Worm (Caenorhabditis elegans): Measurements from ENCODE around the gene F59A6.3.
A peak's percentile ranks its signal among the peaks of the same experiment; 100 is the strongest.

Gene F59A6.3

DNA sequence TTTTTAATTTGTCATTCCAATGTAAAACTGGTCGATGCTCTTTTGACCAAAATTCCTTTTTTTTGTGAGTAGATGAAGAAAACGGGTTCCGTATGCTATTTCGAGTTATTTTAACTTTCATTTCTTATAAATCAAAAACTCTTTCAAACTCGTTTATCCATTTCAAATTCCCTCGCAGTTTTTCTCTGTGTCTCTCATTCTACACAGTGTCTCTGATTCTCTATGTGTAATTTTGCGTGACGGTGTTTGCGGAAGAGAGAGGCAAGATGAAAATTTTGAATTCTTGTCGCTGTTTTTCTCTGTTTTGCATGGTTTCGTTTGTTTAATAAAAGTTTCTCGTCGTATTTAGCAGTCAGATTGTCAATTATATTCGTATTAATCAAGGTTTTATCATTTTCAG is 9.0 kb upstream of the F59A6.3 start, which contains the start of gene citk-2 (continued):
- peak; percentile 95 for TF ChIP-seq grh-1 (GFP tag; IDR thresholded peaks at IDR 0.05)
- TF ChIP-seq efl-3 (GFP tag; optimal IDR thresholded peaks at IDR 0.05): peak; percentile 38
- peak; percentile 88 for TF ChIP-seq lin-14 (GFP tag; optimal IDR thresholded peaks at IDR 0.05)
- no peak for TF ChIP-seq blmp-1 (tag; optimal IDR thresholded peaks at IDR 0.05)
- TF ChIP-seq snpc-4 (tag; optimal IDR thresholded peaks at IDR 0.05): peak; percentile 90
- TF ChIP-seq snu-23 (GFP tag; optimal IDR thresholded peaks at IDR 0.05): peak; percentile 96
- TF ChIP-seq C34B4.2 (tag; optimal IDR thresholded peaks at IDR 0.05): peak; percentile 45
- peak; percentile 93 for TF ChIP-seq fos-1 (tag; optimal IDR thresholded peaks at IDR 0.05)

DNA sequence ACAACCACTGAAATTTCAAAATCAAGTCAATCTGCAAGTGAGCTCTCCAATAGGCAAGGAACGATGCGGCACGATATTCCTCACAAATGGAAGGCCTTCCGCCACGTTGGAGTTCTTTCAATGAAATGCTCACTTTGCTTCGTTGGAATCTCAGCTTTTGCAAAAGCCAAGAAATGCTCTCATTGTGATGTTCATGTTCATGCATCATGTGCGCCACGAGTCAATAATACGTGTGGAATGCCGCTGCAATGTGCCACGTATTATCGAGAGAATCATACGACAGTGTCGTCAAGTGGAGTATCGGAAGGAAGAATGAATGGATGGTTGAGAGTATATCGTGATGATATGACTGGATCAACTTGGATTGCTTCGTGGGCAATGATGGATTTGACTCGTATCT is 6.3 kb upstream of the F59A6.3 start:
- no peak for TF ChIP-seq efl-1 (optimal IDR thresholded peaks at IDR 0.05)
- TF ChIP-seq efl-1 (GFP tag; optimal IDR thresholded peaks at IDR 0.05 in 1 of 2): peak in 1 of 2 experiments; percentile 94
- no peak for TF ChIP-seq unc-130 (tag; optimal IDR thresholded peaks at IDR 0.05)

DNA sequence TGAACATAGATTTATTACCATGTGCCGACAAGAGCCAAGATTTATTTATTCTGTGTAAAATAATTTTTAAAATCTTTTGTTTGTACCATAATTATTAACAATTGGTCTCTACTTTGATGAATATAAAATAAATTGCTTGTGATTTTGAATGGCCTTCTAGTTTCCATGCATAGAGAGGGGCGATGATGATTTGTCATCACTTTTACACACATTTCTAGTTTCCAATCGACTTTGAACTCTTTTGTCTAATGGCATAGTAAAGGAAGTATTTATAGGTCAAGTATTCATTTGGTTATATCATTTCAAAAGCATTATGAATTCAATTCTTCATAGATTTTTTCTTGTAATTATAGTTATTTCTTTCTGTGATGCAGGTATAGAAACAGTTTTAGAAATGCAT is 4.5 kb upstream of the F59A6.3 start, which contains the start of gene F59A6.10:
TSS of gene F59A6.10 (plus strand) at position 301 of the 400 bp plus-strand sequence.
- no peak for TF ChIP-seq vab-15 (tag; optimal IDR thresholded peaks at IDR 0.05)
- TF ChIP-seq tbx-2 (tag; optimal IDR thresholded peaks at IDR 0.05): no peak

DNA sequence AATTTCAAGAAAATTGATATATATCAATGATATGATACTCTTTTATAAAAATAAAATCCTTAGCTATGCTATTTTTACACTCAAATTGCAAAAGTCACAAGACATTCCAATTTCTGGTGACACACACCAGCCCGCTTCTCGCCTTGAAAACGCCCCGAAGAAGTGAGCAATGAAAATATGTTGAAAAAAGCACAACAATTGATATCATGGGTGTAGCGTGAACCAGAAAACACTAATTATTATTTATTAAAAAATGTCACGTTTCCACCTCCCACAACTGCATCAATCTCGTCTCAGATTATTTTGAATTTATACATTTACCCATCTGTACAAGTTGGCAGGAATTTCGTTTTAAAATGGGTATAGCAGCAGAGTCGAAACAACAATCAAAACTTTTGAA is 3.4 kb upstream of the F59A6.3 start, which contains the start of gene F59A6.4:
TSS of gene F59A6.4 (plus strand) at position 301 of the 400 bp plus-strand sequence.
- no peak for TF ChIP-seq fkh-4 (tag; optimal IDR thresholded peaks at IDR 0.05; ENCODE audit: borderline replicate concordance)
- no peak for TF ChIP-seq jun-1 (tag; optimal IDR thresholded peaks at IDR 0.05)
- TF ChIP-seq dpl-1 (GFP tag; optimal IDR thresholded peaks at IDR 0.05): no peak
- no peak for TF ChIP-seq C16A3.4 (tag; optimal IDR thresholded peaks at IDR 0.05)
- TF ChIP-seq swsn-7 (tag; optimal IDR thresholded peaks at IDR 0.05): no peak
- TF ChIP-seq lin-35 (GFP tag; optimal IDR thresholded peaks at IDR 0.05): no peak
- no peak for TF ChIP-seq F16B12.6 (tag; optimal IDR thresholded peaks at IDR 0.05)
- no peak for TF ChIP-seq ztf-4 (tag; optimal IDR thresholded peaks at IDR 0.05)
- no peak for TF ChIP-seq sup-37 (GFP tag; optimal IDR thresholded peaks at IDR 0.05)
- TF ChIP-seq lin-14 (GFP tag; optimal IDR thresholded peaks at IDR 0.05): no peak

DNA sequence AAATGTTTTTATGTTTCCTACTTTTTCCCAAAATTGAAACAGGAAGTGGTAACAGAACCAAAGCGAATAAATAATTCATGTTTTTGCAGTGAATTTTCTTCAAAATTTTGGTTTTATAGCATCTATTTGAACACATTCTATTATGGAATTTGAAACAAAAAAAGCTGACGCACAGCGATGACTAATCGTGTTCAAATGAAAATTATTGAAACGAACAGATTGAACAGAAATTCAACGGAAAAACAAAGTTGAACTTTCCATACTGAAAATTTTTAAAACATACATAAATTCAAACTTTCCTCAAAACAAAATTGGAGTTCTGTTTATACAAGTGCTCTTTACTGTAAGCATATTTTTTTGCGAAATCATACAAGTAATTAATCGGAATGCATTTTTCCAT is 3.8 kb downstream of the F59A6.3 start, which contains the start of gene F59A6.12:
TSS of gene F59A6.12 (minus strand) at position 101 of the 400 bp plus-strand sequence.
- TF ChIP-seq unc-86 (tag; optimal IDR thresholded peaks at IDR 0.05): no peak
- no peak for TF ChIP-seq unc-98 (GFP tag; IDR thresholded peaks at IDR 0.05)
- no peak for TF ChIP-seq xbp-1 (tag; optimal IDR thresholded peaks at IDR 0.05)
- TF ChIP-seq C34B4.2 (tag; optimal IDR thresholded peaks at IDR 0.05): no peak
- no peak for TF ChIP-seq snpc-4 (tag; optimal IDR thresholded peaks at IDR 0.05)
- no peak for TF ChIP-seq aly-2 (tag; optimal IDR thresholded peaks at IDR 0.05)
- no peak for TF ChIP-seq grh-1 (GFP tag; IDR thresholded peaks at IDR 0.05)
- TF ChIP-seq efl-1 (optimal IDR thresholded peaks at IDR 0.05): no peak
- TF ChIP-seq efl-1 (GFP tag; optimal IDR thresholded peaks at IDR 0.05 in 1 of 2): no peak
- TF ChIP-seq nhr-71 (tag; optimal IDR thresholded peaks at IDR 0.05): no peak

DNA sequence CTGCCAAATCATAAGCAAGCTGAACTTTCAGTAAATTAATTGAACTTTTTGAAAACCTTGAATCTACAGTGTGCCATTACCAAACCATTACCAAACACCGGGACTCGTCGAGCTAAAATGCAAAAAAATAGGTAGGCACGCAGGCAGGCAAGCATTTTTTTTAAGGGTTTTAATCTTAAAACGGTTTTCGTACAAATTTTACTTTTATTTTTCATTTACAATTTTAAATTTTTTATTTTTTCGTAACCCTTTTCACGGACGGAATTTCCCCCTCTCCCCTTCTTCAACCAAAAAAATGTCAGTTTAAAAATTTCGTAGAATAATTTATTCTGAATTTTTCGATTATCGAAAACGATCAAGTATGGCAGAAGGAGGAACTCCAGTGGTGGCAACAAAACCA is 6.3 kb downstream of the F59A6.3 start, which contains the start of gene F59A6.2:
TSS of gene F59A6.2 (plus strand) at position 301 of the 400 bp plus-strand sequence.
- TF ChIP-seq F16B12.6 (tag; optimal IDR thresholded peaks at IDR 0.05) (no peak), alr-1 (tag; optimal IDR thresholded peaks at IDR 0.05; ENCODE audit: borderline replicate concordance) (no peak), mab-9 (GFP tag; IDR thresholded peaks at IDR 0.05) (no peak), nhr-19 (GFP tag; conservative IDR thresholded peaks at IDR 0.05) (no peak), lin-14 (GFP tag; optimal IDR thresholded peaks at IDR 0.05) (no peak), pqm-1 (tag; optimal IDR thresholded peaks at IDR 0.05) (no peak), nhr-20 (tag; optimal IDR thresholded peaks at IDR 0.05) (no peak), nhr-90 (tag; optimal IDR thresholded peaks at IDR 0.05; ENCODE audit: poor library complexity) (no peak), lin-39 (tag; optimal IDR thresholded peaks at IDR 0.05) (no peak), C04F5.9 (tag; optimal IDR thresholded peaks at IDR 0.05) (no peak)

Data from whole organism, L1 larva.